Fruit fly (Drosophila melanogaster) whole organism, embryonic: ENCODE data around the gene Top3beta.

Source experiments
- Awh ChIP-seq: fragments of 200-800 bp; sonication (Bioruptor generic); IDR thresholded peaks from 2 replicates; pipeline ENCODE4, ENCODE4 v1.3.6; 2022; ENCODE audit warnings: missing biosample characterization, missing genetic modification characterization
- B-H1 ChIP-seq: fragments of 200-800 bp; sonication (Bioruptor generic); IDR thresholded peaks from 3 replicates; pipeline ENCODE4 v1.3.6; 2022; ENCODE audit warnings: missing biosample characterization, missing genetic modification characterization
- CG10209 ChIP-seq: fragments of 200-800 bp; sonication (Bioruptor generic); optimal IDR thresholded peaks from 3 replicates; lab custom pipeline; 2017; ENCODE audit warnings: missing biosample characterization, mild to moderate bottlenecking, missing genetic modification characterization, missing genetic modification reagents
- CG1024 ChIP-seq: fragments of 200-800 bp; sonication (Bioruptor generic); IDR thresholded peaks from 2 replicates; pipeline ENCODE4 v1.3.6; 2022; ENCODE audit warnings: missing biosample characterization, missing genetic modification characterization
- CG10267 ChIP-seq: fragments of 200-800 bp; sonication (Bioruptor generic); optimal IDR thresholded peaks from 2 replicates; lab custom pipeline; 2018; ENCODE audit warnings: missing biosample characterization, mild to moderate bottlenecking, missing genetic modification characterization, moderate library complexity
- CG10654 ChIP-seq: fragments of 200-800 bp; sonication (Bioruptor generic); optimal IDR thresholded peaks from 2 replicates; lab custom pipeline; 2016; ENCODE audit warnings: missing biosample characterization, missing genetic modification characterization
- CG11504 ChIP-seq: fragments of 200-800 bp; sonication (Bioruptor generic); optimal IDR thresholded peaks from 3 replicates; lab custom pipeline; 2019; ENCODE audit warnings: missing biosample characterization, mild to moderate bottlenecking, missing genetic modification characterization, moderate library complexity
- CG11696 ChIP-seq: fragments of 200-800 bp; sonication (Bioruptor generic); IDR thresholded peaks from 2 replicates; pipeline ENCODE4 v1.3.6; 2022; ENCODE audit warnings: missing biosample characterization, missing genetic modification characterization
- CG12071 ChIP-seq: fragments of 200-800 bp; sonication (Bioruptor generic); optimal IDR thresholded peaks from 3 replicates; lab custom pipeline; 2018; ENCODE audit warnings: missing biosample characterization, mild to moderate bottlenecking, missing genetic modification characterization
- CG12299 ChIP-seq: fragments of 200-800 bp; sonication (Bioruptor generic); optimal IDR thresholded peaks from 2 replicates; lab custom pipeline; 2018; ENCODE audit warnings: missing biosample characterization, mild to moderate bottlenecking, missing genetic modification characterization
- CG1233 ChIP-seq: fragments of 200-800 bp; sonication (Bioruptor generic); optimal IDR thresholded peaks from 4 replicates; lab custom pipeline; 2018; ENCODE audit warnings: missing biosample characterization, mild to moderate bottlenecking, missing genetic modification characterization
- CG1602 ChIP-seq: fragments of 200-800 bp; sonication (Bioruptor generic); optimal IDR thresholded peaks from 3 replicates; lab custom pipeline; 2016; ENCODE audit warnings: missing biosample characterization, missing genetic modification characterization
- CG18262 ChIP-seq: fragments of 200-800 bp; optimal IDR thresholded peaks from 3 replicates; lab custom pipeline; 2019; ENCODE audit warnings: missing biosample characterization, mild to moderate bottlenecking, missing genetic modification characterization, moderate library complexity
- CG1832 ChIP-seq: fragments of 200-800 bp; sonication (Bioruptor generic); optimal IDR thresholded peaks from 2 replicates; lab custom pipeline; 2017; ENCODE audit warnings: missing biosample characterization, mild to moderate bottlenecking, missing genetic modification characterization, inconsistent platforms
- CG18764 ChIP-seq: fragments of 200-800 bp; sonication (Bioruptor generic); optimal IDR thresholded peaks from 3 replicates; lab custom pipeline; 2016; ENCODE audit warnings: missing biosample characterization, missing genetic modification characterization
- CG31224 ChIP-seq: fragments of 200-800 bp; sonication (Bioruptor generic); IDR thresholded peaks from 2 replicates; pipeline ENCODE4 v1.3.6; 2022; ENCODE audit warnings: missing biosample characterization, missing genetic modification characterization
- CG4328 ChIP-seq: fragments of 200-800 bp; sonication (Bioruptor generic); optimal IDR thresholded peaks from 3 replicates; lab custom pipeline; 2017; ENCODE audit warnings: missing biosample characterization, missing genetic modification reagents, missing genetic modification characterization
- CG4730 ChIP-seq: fragments of 200-800 bp; sonication (Bioruptor generic); IDR thresholded peaks from 2 replicates; pipeline ENCODE4 v1.3.6; 2022; ENCODE audit warnings: missing biosample characterization, missing genetic modification characterization
- CG4820 ChIP-seq: fragments of 200-800 bp; sonication (Bioruptor generic); optimal IDR thresholded peaks from 3 replicates; lab custom pipeline; 2016; ENCODE audit warnings: missing biosample characterization, missing genetic modification characterization
- CG6175 ChIP-seq: fragments of 200-800 bp; sonication (Bioruptor generic); IDR thresholded peaks from 3 replicates; pipeline ENCODE4 v1.3.6; 2022; ENCODE audit warnings: missing biosample characterization, missing genetic modification characterization
- CG6791 ChIP-seq: fragments of 200-800 bp; sonication (Bioruptor generic); IDR thresholded peaks from 3 replicates; pipeline ENCODE4 v1.3.6; 2022; ENCODE audit warnings: missing biosample characterization, missing genetic modification characterization; ENCODE audit not compliant: partially characterized antibody
- CG8924 ChIP-seq: fragments of 200-800 bp; optimal IDR thresholded peaks from 3 replicates; lab custom pipeline; 2019; ENCODE audit warnings: missing biosample characterization, mild to moderate bottlenecking, missing genetic modification characterization, moderate library complexity
- Camta ChIP-seq: fragments of 200-800 bp; sonication (Bioruptor generic); optimal IDR thresholded peaks from 2 replicates; lab custom pipeline; 2016; ENCODE audit warnings: missing biosample characterization, missing genetic modification characterization
- Dbx ChIP-seq: fragments of 200-800 bp; sonication (Bioruptor generic); IDR thresholded peaks from 3 replicates; pipeline ENCODE4 v1.3.6; 2022; ENCODE audit warnings: missing biosample characterization, missing genetic modification characterization
- Hmx ChIP-seq: fragments of 200-800 bp; sonication (Bioruptor generic); optimal IDR thresholded peaks from 2 replicates; lab custom pipeline; 2016; ENCODE audit warnings: missing biosample characterization, missing genetic modification characterization
- Hr51 ChIP-seq, 2 experiments: fragments of 200-800 bp; sonication (Bioruptor generic); optimal IDR thresholded peaks; 2 replicates in 1 of 2; 3 replicates in 1 of 2; lab custom pipeline; 2016 to 2018; ENCODE audit warnings: missing biosample characterization in 2 of 2, missing genetic modification characterization in 2 of 2, mild to moderate bottlenecking in 1 of 2, moderate library complexity in 1 of 2
- Myb ChIP-seq: fragments of 200-800 bp; sonication (Bioruptor generic); optimal IDR thresholded peaks from 2 replicates; lab custom pipeline; 2016; ENCODE audit warnings: missing biosample characterization, missing genetic modification characterization
- Neu2 ChIP-seq: fragments of 200-800 bp; sonication (Bioruptor generic); optimal IDR thresholded peaks from 3 replicates; lab custom pipeline; 2016; ENCODE audit warnings: missing biosample characterization, missing genetic modification characterization, borderline replicate concordance
- PHDP ChIP-seq: fragments of 200-800 bp; sonication (Bioruptor generic); optimal IDR thresholded peaks from 3 replicates; lab custom pipeline; 2018; ENCODE audit warnings: missing biosample characterization, mild to moderate bottlenecking, missing genetic modification characterization, moderate library complexity
- Rfx ChIP-seq: fragments of 200-800 bp; sonication (Bioruptor generic); IDR thresholded peaks from 2 replicates; pipeline ENCODE4 v1.3.6; 2022; ENCODE audit warnings: missing biosample characterization, missing genetic modification characterization
- Tbp ChIP-seq: fragments of >200 bp; optimal IDR thresholded peaks from 2 replicates; lab custom pipeline; 2018; ENCODE audit warnings: missing biosample characterization, missing genetic modification characterization
- Trl ChIP-seq, 3 experiments: fragments of >200 bp in 2 of 3; fragments of 200-800 bp in 1 of 3; sonication (Bioruptor generic) in 1 of 3; optimal IDR thresholded peaks; 2 replicates in 1 of 3; 3 replicates in 2 of 3; lab custom pipeline; 2016 to 2017; ENCODE audit warnings: missing biosample characterization in 1 of 3, missing genetic modification characterization in 1 of 3
- Xrp1 ChIP-seq: fragments of 200-800 bp; sonication (Bioruptor generic); IDR thresholded peaks from 2 replicates; pipeline ENCODE4 v1.3.6; 2022; ENCODE audit warnings: missing biosample characterization, missing genetic modification characterization
- bab2 ChIP-seq: fragments of 200-800 bp; sonication (Bioruptor generic); optimal IDR thresholded peaks from 2 replicates; lab custom pipeline; 2016; ENCODE audit warnings: missing biosample characterization, missing genetic modification characterization
- cas ChIP-seq: fragments of 200-800 bp; sonication (Bioruptor generic); IDR thresholded peaks from 2 replicates; pipeline ENCODE4 v1.3.6; 2022; ENCODE audit warnings: missing biosample characterization, missing genetic modification characterization
- chm ChIP-seq: fragments of 200-800 bp; sonication (Bioruptor generic); IDR thresholded peaks from 2 replicates; pipeline ENCODE4 v1.3.6; 2022; ENCODE audit warnings: missing biosample characterization, missing genetic modification characterization
- ci ChIP-seq: fragments of 200-800 bp; sonication (Bioruptor generic); IDR thresholded peaks from 3 replicates; pipeline ENCODE4 v1.3.6; 2022; ENCODE audit warnings: missing biosample characterization, missing genetic modification characterization
- da ChIP-seq: fragments of 200-800 bp; sonication (Bioruptor generic); optimal IDR thresholded peaks from 2 replicates; lab custom pipeline; 2016; ENCODE audit warnings: missing biosample characterization, missing genetic modification characterization
- dysf ChIP-seq: fragments of 200-800 bp; sonication (Bioruptor generic); IDR thresholded peaks from 3 replicates; pipeline ENCODE4 v1.3.6; 2022; ENCODE audit warnings: missing biosample characterization, missing genetic modification characterization
- emc ChIP-seq: fragments of 200-800 bp; sonication (Bioruptor generic); optimal IDR thresholded peaks from 2 replicates; lab custom pipeline; 2016; ENCODE audit warnings: missing biosample characterization, missing genetic modification characterization
- ems ChIP-seq: fragments of 200-800 bp; sonication (Bioruptor generic); optimal IDR thresholded peaks from 3 replicates; lab custom pipeline; 2016; ENCODE audit warnings: missing biosample characterization, missing genetic modification characterization
- ftz-f1 ChIP-seq: fragments of 200-800 bp; sonication (Bioruptor generic); optimal IDR thresholded peaks from 2 replicates; lab custom pipeline; 2016; ENCODE audit warnings: missing biosample characterization, missing genetic modification characterization
- gt ChIP-seq: fragments of 200-800 bp; sonication (Bioruptor generic); IDR thresholded peaks from 2 replicates; pipeline ENCODE4 v1.3.6; 2022; ENCODE audit warnings: missing biosample characterization, missing genetic modification characterization
- lbe ChIP-seq: fragments of 200-800 bp; sonication (Bioruptor generic); optimal IDR thresholded peaks from 2 replicates; lab custom pipeline; 2016; ENCODE audit warnings: missing biosample characterization, mild to moderate bottlenecking, missing genetic modification characterization
- nerfin-2 ChIP-seq: fragments of 200-800 bp; sonication (Bioruptor generic); IDR thresholded peaks from 2 replicates; pipeline ENCODE4 v1.3.6; 2022; ENCODE audit warnings: missing biosample characterization, missing genetic modification characterization; ENCODE audit not compliant: partially characterized antibody
- pita ChIP-seq: fragments of 200-800 bp; sonication (Bioruptor generic); optimal IDR thresholded peaks from 2 replicates; lab custom pipeline; 2017; ENCODE audit warnings: missing biosample characterization, mild to moderate bottlenecking, missing genetic modification characterization
- pnt ChIP-seq: fragments of 200-800 bp; sonication (Bioruptor generic); optimal IDR thresholded peaks from 3 replicates; lab custom pipeline; 2016; ENCODE audit warnings: missing biosample characterization, missing genetic modification characterization
- so ChIP-seq: fragments of 200-800 bp; sonication (Bioruptor generic); IDR thresholded peaks from 3 replicates; pipeline ENCODE4 v1.3.6; 2022; ENCODE audit warnings: missing biosample characterization, missing genetic modification characterization
- tio ChIP-seq: fragments of 200-800 bp; sonication (Bioruptor generic); optimal IDR thresholded peaks from 2 replicates; lab custom pipeline; 2017; ENCODE audit warnings: missing biosample characterization, missing genetic modification characterization, inconsistent platforms
- twi ChIP-seq: fragments of 200-800 bp; optimal IDR thresholded peaks from 2 replicates; lab custom pipeline; 2019; ENCODE audit warnings: missing biosample characterization, mild to moderate bottlenecking, missing genetic modification characterization, moderate library complexity

Gene Top3beta

dm6 chrX:6278879-6279628 lies 8.7 kb downstream of the Top3beta start (continued):
- TF ChIP-seq Awh (GFP tag; lab: Robert Waterston, UW) (0 out of 2 replicates have a peak, but pooled peaks have one; percentile 10), Hmx (GFP tag; lab: Kevin White, UChicago) (no peak), so (no peak), CG12299 (tag; lab: Kevin White, UChicago) (no peak), Myb (peak; percentile 38), dysf (GFP tag; lab: Robert Waterston, UW) (no peak), CG10654 (no peak), Hr51 (GFP tag; optimal IDR thresholded peaks at IDR 0.05; lab: Kevin White, UChicago) (no peak), B-H1 (GFP tag; lab: Robert Waterston, UW) (no peak), ci (GFP tag; lab: Robert Waterston, UW) (no peak), CG4730 (no peak), gt (no peak), CG8924 (tag; lab: Kevin White, UChicago) (peak; percentile 26), chm (GFP tag; lab: Robert Waterston, UW) (peak; percentile 57; the same call in 1 of the 2 replicates), tio (no peak), da (GFP tag; lab: Kevin White, UChicago) (no peak), CG1024 (peak; percentile 24; the same call in 1 of the 2 replicates), CG1832 (GFP tag; lab: Kevin White, UChicago) (peak; percentile 87), CG12071 (no peak), CG11504 (no peak), Dbx (GFP tag; lab: Robert Waterston, UW) (no peak), twi (tag; lab: Kevin White, UChicago) (peak; percentile 55), CG11696 (GFP tag; lab: Robert Waterston, UW) (no peak), PHDP (no peak), Tbp (GFP tag; lab: Kevin White, UChicago) (peak; percentile 94), CG31224 (GFP tag; lab: Robert Waterston, UW) (no peak), Camta (GFP tag; lab: Kevin White, UChicago) (peak; percentile 41), Neu2 (GFP tag; lab: Kevin White, UChicago) (no peak), CG4820 (no peak), lbe (no peak), pnt (GFP tag; lab: Kevin White, UChicago) (no peak), CG18262 (tag; lab: Kevin White, UChicago) (no peak), nerfin-2 (GFP tag; lab: Robert Waterston, UW) (no peak), pita (GFP tag; lab: Kevin White, UChicago) (no peak), CG1602 (no peak), Xrp1 (GFP tag; lab: Robert Waterston, UW) (no peak), CG10267 (tag; lab: Kevin White, UChicago) (peak; percentile 94), ems (GFP tag; lab: Kevin White, UChicago) (no peak), CG18764 (GFP tag; lab: Kevin White, UChicago) (no peak), CG1233 (GFP tag; lab: Kevin White, UChicago) (no peak), CG4328 (GFP tag; lab: Kevin White, UChicago) (no peak), CG6791 (no peak), CG6175 (GFP tag; lab: Robert Waterston, UW) (no peak), Rfx (GFP tag; lab: Robert Waterston, UW) (0 out of 2 replicates have a peak, but pooled peaks have one; percentile 14), ftz-f1 (GFP tag; lab: Kevin White, UChicago) (no peak), bab2 (no peak), CG10209 (GFP tag; lab: Kevin White, UChicago) (peak; percentile 21), emc (no peak), cas (GFP tag; lab: Robert Waterston, UW) (no peak), Trl (optimal IDR thresholded peaks at IDR 0.05; lab: Kevin White, UChicago) (peak; percentile 68 to 82), Trl (GFP tag; optimal IDR thresholded peaks at IDR 0.05; lab: Kevin White, UChicago) (peak; percentile 43)
